Worm (Caenorhabditis elegans): ENCODE data around the gene C18A3.11.

C18A3.11 gene

ce11 chrII:5745088-5745487 is 14.3 kb downstream of the C18A3.11 start, which contains the start of gene F10C1.9:
Gene F10C1.9, minus strand, starts transcription at chrII:5745284.
- TF ChIP-seq nhr-28 (tag; optimal IDR thresholded peaks at IDR 0.05) = no peak
- TF ChIP-seq tbx-8 (GFP tag; optimal IDR thresholded peaks at IDR 0.05) = no peak
- peak; percentile 88 for TF ChIP-seq nhr-2 (tag; optimal IDR thresholded peaks at IDR 0.05)
- no peak for TF ChIP-seq drap-1 (GFP tag; optimal IDR thresholded peaks at IDR 0.05)
- peak; percentile 95 for TF ChIP-seq zip-8 (tag; optimal IDR thresholded peaks at IDR 0.05)

ce11 chrII:5747312-5747711 is 16.5 kb downstream of the C18A3.11 start:
- no peak for TF ChIP-seq elt-3 (tag; optimal IDR thresholded peaks at IDR 0.05)

- TF ChIP-seq pha-4 (tag; optimal IDR thresholded peaks at IDR 0.05) = no peak
- no peak for TF ChIP-seq zip-8 (tag; optimal IDR thresholded peaks at IDR 0.05)
- no peak for TF ChIP-seq M03D4.4 (tag; optimal IDR thresholded peaks at IDR 0.05)
- no peak for TF ChIP-seq drap-1 (GFP tag; optimal IDR thresholded peaks at IDR 0.05)
- no peak for TF ChIP-seq ham-2 (GFP tag; optimal IDR thresholded peaks at IDR 0.05)
- TF ChIP-seq ces-1 (GFP tag; optimal IDR thresholded peaks at IDR 0.05) = no peak
- no peak for TF ChIP-seq sptf-1 (tag; optimal IDR thresholded peaks at IDR 0.05)
- TF ChIP-seq sem-2 (GFP tag; optimal IDR thresholded peaks at IDR 0.05) = no peak
- no peak for TF ChIP-seq unc-39 (tag; optimal IDR thresholded peaks at IDR 0.05)
- TF ChIP-seq bed-3 (GFP tag; optimal IDR thresholded peaks at IDR 0.05) = no peak
- TF ChIP-seq mab-5 (tag; optimal IDR thresholded peaks at IDR 0.05) = no peak
Measured at ce11 chrII:5748395-5748794, 17.6 kb downstream of the C18A3.11 start.

ce11 chrII:5749733-5750238 is 19.0 kb downstream of the C18A3.11 start, which contains the start of gene ifb-2:
Gene ifb-2, plus strand, starts transcription at chrII:5750188.
- TF ChIP-seq bed-3 (GFP tag; optimal IDR thresholded peaks at IDR 0.05) = no peak
- no peak for TF ChIP-seq unc-62 (GFP tag; optimal IDR thresholded peaks at IDR 0.05)
- TF ChIP-seq nhr-12 (tag; optimal IDR thresholded peaks at IDR 0.05) = no peak
- no peak for TF ChIP-seq nhr-237 (tag; optimal IDR thresholded peaks at IDR 0.05)
- TF ChIP-seq ceh-39 (tag; optimal IDR thresholded peaks at IDR 0.05) = no peak
- no peak for TF ChIP-seq lsy-2 (tag; optimal IDR thresholded peaks at IDR 0.05)
- TF ChIP-seq mab-5 (tag; optimal IDR thresholded peaks at IDR 0.05) = no peak
- no peak for TF ChIP-seq ceh-83 (GFP tag; optimal IDR thresholded peaks at IDR 0.05)
- TF ChIP-seq lin-32 (GFP tag; optimal IDR thresholded peaks at IDR 0.05) = no peak
- no peak for TF ChIP-seq flh-1 (GFP tag; optimal IDR thresholded peaks at IDR 0.05)
- no peak for TF ChIP-seq blmp-1 (tag; optimal IDR thresholded peaks at IDR 0.05)
- TF ChIP-seq ceh-43 (GFP tag; optimal IDR thresholded peaks at IDR 0.05) = no peak
- TF ChIP-seq sptf-1 (tag; optimal IDR thresholded peaks at IDR 0.05) = no peak
- TF ChIP-seq cnd-1 (tag; optimal IDR thresholded peaks at IDR 0.05) = no peak
- TF ChIP-seq ztf-11 (tag; optimal IDR thresholded peaks at IDR 0.05) = no peak
- TF ChIP-seq nhr-2 (tag; optimal IDR thresholded peaks at IDR 0.05) = no peak
- TF ChIP-seq ham-2 (GFP tag; optimal IDR thresholded peaks at IDR 0.05) = no peak
- no peak for TF ChIP-seq zip-8 (tag; optimal IDR thresholded peaks at IDR 0.05)
- TF ChIP-seq M03D4.4 (tag; optimal IDR thresholded peaks at IDR 0.05) = no peak
- TF ChIP-seq unc-39 (tag; optimal IDR thresholded peaks at IDR 0.05) = no peak

ce11 chrII:5751353-5751752 is 20.5 kb downstream of the C18A3.11 start:
- no peak for TF ChIP-seq ceh-39 (tag; optimal IDR thresholded peaks at IDR 0.05)
- TF ChIP-seq unc-39 (tag; optimal IDR thresholded peaks at IDR 0.05) = no peak
- TF ChIP-seq nhr-76 (tag; optimal IDR thresholded peaks at IDR 0.05) = no peak
- no peak for TF ChIP-seq sptf-1 (tag; optimal IDR thresholded peaks at IDR 0.05)
- TF ChIP-seq cnd-1 (tag; optimal IDR thresholded peaks at IDR 0.05) = no peak
- TF ChIP-seq elt-3 (tag; optimal IDR thresholded peaks at IDR 0.05) = no peak
- TF ChIP-seq bed-3 (GFP tag; optimal IDR thresholded peaks at IDR 0.05) = no peak
- no peak for TF ChIP-seq elt-1 (tag; optimal IDR thresholded peaks at IDR 0.05; ENCODE audit: borderline replicate concordance, insufficient read depth)
- TF ChIP-seq M03D4.4 (tag; optimal IDR thresholded peaks at IDR 0.05) = no peak
- TF ChIP-seq unc-62 (GFP tag; optimal IDR thresholded peaks at IDR 0.05) = no peak
- TF ChIP-seq pha-4 (tag; optimal IDR thresholded peaks at IDR 0.05) = no peak
- no peak for TF ChIP-seq ceh-43 (GFP tag; optimal IDR thresholded peaks at IDR 0.05)
- TF ChIP-seq sem-2 (GFP tag; optimal IDR thresholded peaks at IDR 0.05) = no peak
- TF ChIP-seq ces-1 (GFP tag; optimal IDR thresholded peaks at IDR 0.05) = no peak

- TF ChIP-seq ces-1 (GFP tag; optimal IDR thresholded peaks at IDR 0.05) (no peak), cnd-1 (tag; optimal IDR thresholded peaks at IDR 0.05) (no peak), lin-32 (GFP tag; optimal IDR thresholded peaks at IDR 0.05) (no peak), ham-2 (GFP tag; optimal IDR thresholded peaks at IDR 0.05) (no peak)
Measured at ce11 chrII:5754168-5754567, 23.3 kb downstream of the C18A3.11 start, which contains the start of gene F10C1.8. Gene F10C1.8, plus strand, starts transcription at chrII:5754468.

All from whole organism, mixed stage, embryonic.